Worm (Caenorhabditis elegans): Measurements from ENCODE around the gene zyg-8.

The zyg-8 gene

DNA sequence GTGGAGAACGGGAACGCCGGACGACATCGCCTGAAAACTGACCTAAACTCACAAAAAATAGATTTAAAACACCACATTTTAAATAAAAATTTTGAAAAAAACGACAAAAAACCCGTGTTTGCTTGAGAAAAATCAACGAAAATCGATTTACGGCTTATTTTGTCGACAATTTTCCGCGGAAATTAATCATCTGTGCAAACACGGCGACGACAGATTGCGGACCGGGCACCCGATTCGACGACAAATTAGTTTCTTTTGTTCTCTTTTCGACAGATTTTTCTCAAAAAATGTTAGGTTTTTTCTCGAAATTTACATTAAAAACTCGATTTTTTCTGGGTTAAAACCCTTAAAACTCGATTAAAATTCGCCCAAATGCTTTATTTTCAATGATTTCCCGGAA is 3.1 kb upstream of the zyg-8 start, which contains the start of gene arx-3:
Gene arx-3 (minus strand): TSS at position 30 of the 400 bp plus-strand sequence.
- no peak for TF ChIP-seq lin-15B (tag; optimal IDR thresholded peaks at IDR 0.05)
- TF ChIP-seq sptf-1 (tag; optimal IDR thresholded peaks at IDR 0.05), result no peak
- TF ChIP-seq C04F5.9 (tag; optimal IDR thresholded peaks at IDR 0.05), result no peak
- TF ChIP-seq hpl-2 (GFP tag; optimal IDR thresholded peaks at IDR 0.05), result no peak
- no peak for TF ChIP-seq ets-5 (GFP tag; IDR thresholded peaks at IDR 0.05)
- TF ChIP-seq zag-1 (tag; optimal IDR thresholded peaks at IDR 0.05), result no peak
- no peak for TF ChIP-seq ces-1 (GFP tag; optimal IDR thresholded peaks at IDR 0.05)
- TF ChIP-seq fkh-10 (GFP tag; optimal IDR thresholded peaks at IDR 0.05), result peak; percentile 21
- TF ChIP-seq jun-1 (tag; optimal IDR thresholded peaks at IDR 0.05), result no peak
- no peak for TF ChIP-seq nhr-28 (tag; optimal IDR thresholded peaks at IDR 0.05)
- no peak for TF ChIP-seq nhr-11 (tag; optimal IDR thresholded peaks at IDR 0.05)
- TF ChIP-seq alr-1 (tag; optimal IDR thresholded peaks at IDR 0.05; ENCODE audit: borderline replicate concordance), result no peak
- TF ChIP-seq snpc-4 (tag; optimal IDR thresholded peaks at IDR 0.05), result peak; percentile 34
- peak; percentile 52 for TF ChIP-seq unc-86 (tag; optimal IDR thresholded peaks at IDR 0.05)
- no peak for TF ChIP-seq mdl-1 (tag; optimal IDR thresholded peaks at IDR 0.05)
- peak; percentile 35 for TF ChIP-seq tbx-2 (tag; optimal IDR thresholded peaks at IDR 0.05)
- peak; percentile 55 for TF ChIP-seq nhr-47 (tag; optimal IDR thresholded peaks at IDR 0.05)
- TF ChIP-seq xbp-1 (tag; optimal IDR thresholded peaks at IDR 0.05), result peak; percentile 31
- TF ChIP-seq zip-4 (GFP tag; optimal IDR thresholded peaks at IDR 0.05), result no peak
- no peak for TF ChIP-seq egl-27 (tag; optimal IDR thresholded peaks at IDR 0.05)
- TF ChIP-seq ztf-11 (tag; optimal IDR thresholded peaks at IDR 0.05), result peak in 1 of 2 experiments; percentile 11
- peak; percentile 59 for TF ChIP-seq ceh-8 (GFP tag; optimal IDR thresholded peaks at IDR 0.05)
- peak; percentile 16 for TF ChIP-seq nhr-20 (tag; optimal IDR thresholded peaks at IDR 0.05)
- peak; percentile 23 for TF ChIP-seq lin-13 (GFP tag; optimal IDR thresholded peaks at IDR 0.05)
- no peak for TF ChIP-seq nhr-84 (tag; optimal IDR thresholded peaks at IDR 0.05)
- TF ChIP-seq dsc-1 (tag; optimal IDR thresholded peaks at IDR 0.05), result peak; percentile 87
- TF ChIP-seq elt-2 (tag; optimal IDR thresholded peaks at IDR 0.05), result no peak
- TF ChIP-seq lin-35 (GFP tag; optimal IDR thresholded peaks at IDR 0.05), result peak; percentile 54 to 64
- peak; percentile 42 to 65 (median 50) for TF ChIP-seq dpl-1 (GFP tag; optimal IDR thresholded peaks at IDR 0.05)
- TF ChIP-seq blmp-1 (tag; optimal IDR thresholded peaks at IDR 0.05), result no peak
- TF ChIP-seq ceh-90 (tag; optimal IDR thresholded peaks at IDR 0.05), result no peak
- TF ChIP-seq pqm-1 (tag; optimal IDR thresholded peaks at IDR 0.05), result no peak
- TF ChIP-seq fkh-4 (tag; optimal IDR thresholded peaks at IDR 0.05; ENCODE audit: borderline replicate concordance), result peak; percentile 79
- TF ChIP-seq egl-13 (tag; optimal IDR thresholded peaks at IDR 0.05), result no peak
- TF ChIP-seq nhr-85 (tag), result peak; percentile 78
- TF ChIP-seq pax-3 (tag; optimal IDR thresholded peaks at IDR 0.05), result no peak
- no peak for TF ChIP-seq lin-39 (tag; optimal IDR thresholded peaks at IDR 0.05)
- peak; percentile 73 for TF ChIP-seq vab-15 (tag; optimal IDR thresholded peaks at IDR 0.05)
- no peak for TF ChIP-seq unc-62 (GFP tag; optimal IDR thresholded peaks at IDR 0.05)
- no peak for TF ChIP-seq fos-1 (tag; optimal IDR thresholded peaks at IDR 0.05)
- no peak for TF ChIP-seq skn-1 (tag; optimal IDR thresholded peaks at IDR 0.05)
- TF ChIP-seq efl-1 (optimal IDR thresholded peaks at IDR 0.05), result peak; percentile 60 to 70
- TF ChIP-seq efl-1 (GFP tag; optimal IDR thresholded peaks at IDR 0.05 in 1 of 2), result peak; percentile 63 to 96
- TF ChIP-seq ceh-82 (tag; optimal IDR thresholded peaks at IDR 0.05), result peak; percentile 23 to 25 (median 25)
- peak; percentile 36 for TF ChIP-seq mep-1 (tag; optimal IDR thresholded peaks at IDR 0.05)
- no peak for TF ChIP-seq pag-3 (tag; optimal IDR thresholded peaks at IDR 0.05; ENCODE audit: borderline replicate concordance, insufficient read depth)
- TF ChIP-seq sox-4 (tag; optimal IDR thresholded peaks at IDR 0.05), result no peak
- TF ChIP-seq ceh-88 (GFP tag; IDR thresholded peaks at IDR 0.05), result no peak
- peak; percentile 7 for TF ChIP-seq nhr-90 (tag; optimal IDR thresholded peaks at IDR 0.05; ENCODE audit: poor library complexity)
- TF ChIP-seq unc-30 (tag; optimal IDR thresholded peaks at IDR 0.05), result no peak
- no peak for TF ChIP-seq mef-2 (tag; optimal IDR thresholded peaks at IDR 0.05)
- peak; percentile 50 for TF ChIP-seq swsn-7 (tag; optimal IDR thresholded peaks at IDR 0.05)
- peak; percentile 63 for TF ChIP-seq snu-23 (GFP tag; optimal IDR thresholded peaks at IDR 0.05)
- no peak for TF ChIP-seq ama-1 (optimal IDR thresholded peaks at IDR 0.05)

All from whole organism, L1 larva.